Worm (Caenorhabditis elegans) whole organism, midembryonic: ENCODE data around the gene C27F2.9.

Experiments used
- cog-1 ChIP-seq: sonication (generic microtip); optimal IDR thresholded peaks from 2 replicates; lab custom pipeline; 2016; ENCODE audit warnings: missing genetic modification characterization, missing compliant biosample characterization
- flt-1 ChIP-seq: fragments of 200-800 bp; sonication (Bioruptor generic); IDR thresholded peaks from 2 replicates; pipeline ENCODE4 v1.3.6; 2022; ENCODE audit warnings: missing genetic modification characterization, missing compliant biosample characterization
- med-1 ChIP-seq: sonication (generic microtip); optimal IDR thresholded peaks from 2 replicates; lab custom pipeline; 2017; ENCODE audit warnings: missing genetic modification characterization, mild to moderate bottlenecking, missing compliant biosample characterization, antibody characterized with exemption, missing genetic modification reagents; ENCODE audit not compliant: insufficient read depth
- ztf-23 ChIP-seq: fragments of 200-800 bp; sonication (Bioruptor generic); IDR thresholded peaks from 2 replicates; pipeline ENCODE4 v1.3.6; 2022; ENCODE audit warnings: missing genetic modification reagents, missing genetic modification characterization, missing compliant biosample characterization

- TF ChIP-seq med-1 (GFP tag; lab: Kevin White, UChicago) (no peak), ztf-23 (GFP tag; lab: Robert Waterston, UW) (no peak), cog-1 (tag; lab: Kevin White, UChicago) (no peak), flt-1 (GFP tag; lab: Robert Waterston, UW) (no peak)
Observed at ce11 chrIII:4937022-4937421, 25.8 kb downstream of the C27F2.9 start, which contains the start of gene fsn-1.
